Fruit fly (Drosophila melanogaster): ENCODE results near the gene CG8500.

dm6 chr3R:9747875-9747899, 36.8 kb upstream of the CG8500 start, which contains the start of gene PpD3:
- TF ChIP-seq h (optimal IDR thresholded peaks at IDR 0.05) (no peak), Sin3A (optimal IDR thresholded peaks at IDR 0.05) (no peak)

Measured in Kc167 (cell line).